Worm (Caenorhabditis elegans) whole organism, mixed stage, embryonic: Measurements from ENCODE around the gene D1086.10.

Experiments
- M03D4.4 ChIP-seq: sonication (generic microtip); optimal IDR thresholded peaks from 2 replicates; lab custom pipeline; 2017; ENCODE audit warnings: mild to moderate bottlenecking, missing genetic modification characterization, missing compliant biosample characterization
- bed-3 ChIP-seq: fragments of 200-800 bp; sonication (Bioruptor generic); optimal IDR thresholded peaks from 3 replicates; lab custom pipeline; 2018; ENCODE audit warnings: mild to moderate bottlenecking, missing genetic modification characterization, moderate library complexity, missing compliant biosample characterization
- blmp-1 ChIP-seq: fragments of 150-350 bp; optimal IDR thresholded peaks from 2 replicates; lab custom pipeline; 2014; ENCODE audit warnings: missing biosample characterization, missing genetic modification characterization
- ceh-39 ChIP-seq: fragments of 150-350 bp; optimal IDR thresholded peaks from 2 replicates; lab custom pipeline; 2014; ENCODE audit warnings: missing biosample characterization, missing genetic modification characterization
- ceh-43 ChIP-seq: fragments of 200-800 bp; sonication (Bioruptor generic); optimal IDR thresholded peaks from 2 replicates; lab custom pipeline; 2018; ENCODE audit warnings: mild to moderate bottlenecking, missing genetic modification characterization, moderate library complexity, missing compliant biosample characterization
- ceh-83 ChIP-seq: fragments of 200-800 bp; sonication (Bioruptor generic); optimal IDR thresholded peaks from 2 replicates; lab custom pipeline; 2018; ENCODE audit warnings: mild to moderate bottlenecking, missing genetic modification characterization, missing compliant biosample characterization
- ces-1 ChIP-seq: fragments of 150-350 bp; optimal IDR thresholded peaks from 2 replicates; lab custom pipeline; 2014; ENCODE audit warnings: missing biosample characterization, missing genetic modification reagents, missing genetic modification characterization
- cnd-1 ChIP-seq: fragments of 200-800 bp; sonication (Bioruptor generic); optimal IDR thresholded peaks from 2 replicates; lab custom pipeline; 2018; ENCODE audit warnings: mild to moderate bottlenecking, missing genetic modification characterization, missing compliant biosample characterization
- drap-1 ChIP-seq: fragments of 200-800 bp; sonication (Bioruptor generic); optimal IDR thresholded peaks from 3 replicates; lab custom pipeline; 2018; ENCODE audit warnings: mild to moderate bottlenecking, missing genetic modification characterization, missing compliant biosample characterization
- elt-1 ChIP-seq: sonication (generic microtip); optimal IDR thresholded peaks from 2 replicates; lab custom pipeline; 2017; ENCODE audit warnings: missing genetic modification characterization, mild to moderate bottlenecking, missing compliant biosample characterization, antibody characterized with exemption, moderate library complexity, borderline replicate concordance; ENCODE audit not compliant: insufficient read depth
- elt-3 ChIP-seq: fragments of 150-350 bp; optimal IDR thresholded peaks from 2 replicates; lab custom pipeline; 2014; ENCODE audit warnings: missing biosample characterization, missing genetic modification characterization
- flh-1 ChIP-seq: fragments of 200-800 bp; sonication (Bioruptor generic); optimal IDR thresholded peaks from 2 replicates; lab custom pipeline; 2018; ENCODE audit warnings: mild to moderate bottlenecking, missing genetic modification characterization, moderate library complexity, missing compliant biosample characterization
- ham-2 ChIP-seq: fragments of 200-800 bp; sonication (Bioruptor generic); optimal IDR thresholded peaks from 2 replicates; lab custom pipeline; 2018; ENCODE audit warnings: mild to moderate bottlenecking, missing genetic modification characterization, missing compliant biosample characterization
- hlh-1 ChIP-seq: fragments of 150-350 bp; optimal IDR thresholded peaks from 2 replicates; lab custom pipeline; 2014; ENCODE audit warnings: missing biosample characterization, missing genetic modification reagents, missing genetic modification characterization
- lin-13 ChIP-seq: fragments of 150-350 bp; optimal IDR thresholded peaks from 2 replicates; lab custom pipeline; 2014; ENCODE audit warnings: missing biosample characterization, missing genetic modification characterization
- lin-32 ChIP-seq: fragments of 200-800 bp; sonication (Bioruptor generic); optimal IDR thresholded peaks from 2 replicates; lab custom pipeline; 2018; ENCODE audit warnings: mild to moderate bottlenecking, missing genetic modification characterization, missing compliant biosample characterization
- lsy-2 ChIP-seq: fragments of 150-350 bp; optimal IDR thresholded peaks from 2 replicates; lab custom pipeline; 2014; ENCODE audit warnings: missing biosample characterization, missing genetic modification characterization
- mab-5 ChIP-seq: fragments of 150-350 bp; optimal IDR thresholded peaks from 2 replicates; lab custom pipeline; 2014; ENCODE audit warnings: missing biosample characterization, missing genetic modification characterization
- mls-2 ChIP-seq: sonication (generic microtip); optimal IDR thresholded peaks from 2 replicates; lab custom pipeline; 2016; ENCODE audit warnings: mild to moderate bottlenecking, missing genetic modification characterization, moderate library complexity, missing compliant biosample characterization
- nhr-12 ChIP-seq: fragments of 150-350 bp; optimal IDR thresholded peaks from 2 replicates; lab custom pipeline; 2014; ENCODE audit warnings: missing biosample characterization, missing genetic modification characterization
- nhr-2 ChIP-seq: fragments of 150-350 bp; optimal IDR thresholded peaks from 2 replicates; lab custom pipeline; 2014; ENCODE audit warnings: missing biosample characterization, missing genetic modification characterization
- nhr-237 ChIP-seq: fragments of 150-350 bp; optimal IDR thresholded peaks from 2 replicates; lab custom pipeline; 2014; ENCODE audit warnings: missing biosample characterization, missing genetic modification characterization
- nhr-28 ChIP-seq: fragments of 150-350 bp; optimal IDR thresholded peaks from 2 replicates; lab custom pipeline; 2014; ENCODE audit warnings: missing biosample characterization, missing genetic modification characterization
- sem-2 ChIP-seq: fragments of 200-800 bp; sonication (Bioruptor generic); optimal IDR thresholded peaks from 2 replicates; lab custom pipeline; 2018; ENCODE audit warnings: mild to moderate bottlenecking, missing genetic modification characterization, missing compliant biosample characterization
- snpc-4 ChIP-seq: fragments of 150-350 bp; optimal IDR thresholded peaks from 2 replicates; lab custom pipeline; 2014; ENCODE audit warnings: missing biosample characterization, missing genetic modification characterization
- sptf-1 ChIP-seq: sonication (generic microtip); optimal IDR thresholded peaks from 2 replicates; lab custom pipeline; 2017; ENCODE audit warnings: mild to moderate bottlenecking, missing genetic modification characterization, moderate library complexity, missing compliant biosample characterization
- tbx-8 ChIP-seq: fragments of 200-800 bp; sonication (Bioruptor generic); optimal IDR thresholded peaks from 2 replicates; lab custom pipeline; 2018; ENCODE audit warnings: mild to moderate bottlenecking, missing genetic modification characterization, moderate library complexity, missing compliant biosample characterization
- unc-120 ChIP-seq: sonication (generic microtip); optimal IDR thresholded peaks from 2 replicates; lab custom pipeline; 2017; ENCODE audit warnings: missing genetic modification characterization, missing compliant biosample characterization; ENCODE audit not compliant: poor library complexity, severe bottlenecking
- unc-62 ChIP-seq: fragments of 150-350 bp; optimal IDR thresholded peaks from 2 replicates; lab custom pipeline; 2014; ENCODE audit warnings: missing biosample characterization, missing genetic modification reagents, missing genetic modification characterization
- zip-8 ChIP-seq: fragments of 150-350 bp; optimal IDR thresholded peaks from 2 replicates; lab custom pipeline; 2014; ENCODE audit warnings: missing biosample characterization, missing genetic modification characterization

The D1086.10 gene

ce11 chrV:14057540-14057939 is 25.0 kb upstream of the D1086.10 start, which contains the start of gene F58D12.3:
F58D12.3 (plus strand) TSS chrV:14057840.
- TF ChIP-seq elt-3 (tag; lab: Kevin White, UChicago) (no peak), sptf-1 (tag; lab: Kevin White, UChicago) (no peak), nhr-28 (tag; lab: Kevin White, UChicago) (no peak), lin-32 (GFP tag; lab: Kevin White, UChicago) (no peak), ceh-83 (GFP tag; lab: Kevin White, UChicago) (no peak), nhr-237 (tag; lab: Kevin White, UChicago) (no peak), lsy-2 (tag; lab: Kevin White, UChicago) (no peak)

- no peak for TF ChIP-seq mab-5
- TF ChIP-seq zip-8 (tag; lab: Kevin White, UChicago) = no peak
- no peak for TF ChIP-seq blmp-1 (tag; lab: Kevin White, UChicago)
- no peak for TF ChIP-seq unc-62 (GFP tag; lab: Kevin White, UChicago)
- TF ChIP-seq lin-32 (GFP tag; lab: Kevin White, UChicago) = no peak
- no peak for TF ChIP-seq M03D4.4 (tag; lab: Kevin White, UChicago)
- no peak for TF ChIP-seq lsy-2 (tag; lab: Kevin White, UChicago)
- TF ChIP-seq ces-1 (GFP tag; lab: Kevin White, UChicago) = no peak
Observed at ce11 chrV:14063980-14064379, 18.6 kb upstream of the D1086.10 start.

DNA sequence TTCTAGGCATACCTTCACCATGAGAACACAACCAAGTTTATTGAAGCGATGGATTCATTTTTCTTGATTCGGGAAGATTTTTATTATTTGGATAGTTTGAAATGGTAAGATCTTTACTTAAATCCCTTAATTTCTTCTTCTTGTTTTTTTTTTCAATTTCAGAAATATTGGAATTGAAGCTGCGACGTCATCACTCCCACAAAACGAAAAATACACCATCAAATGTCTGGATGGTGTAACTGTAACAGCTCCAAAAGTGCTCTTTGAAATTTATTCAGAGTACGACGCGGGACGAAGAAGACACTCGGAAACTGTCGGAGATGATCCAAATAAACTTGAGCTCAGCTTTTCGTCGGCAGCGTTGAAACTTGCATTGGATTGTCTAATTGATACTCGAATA is 18.1 kb upstream of the D1086.10 start, which contains the start of gene D1086.21:
D1086.21 (plus strand) TSS at position 301 of the 400 bp plus-strand sequence.
- TF ChIP-seq bed-3 (GFP tag; lab: Kevin White, UChicago) = no peak
- no peak for TF ChIP-seq nhr-237 (tag; lab: Kevin White, UChicago)
- no peak for TF ChIP-seq ceh-43
- TF ChIP-seq blmp-1 (tag; lab: Kevin White, UChicago) = no peak
- TF ChIP-seq hlh-1 = no peak
- no peak for TF ChIP-seq lin-32 (GFP tag; lab: Kevin White, UChicago)
- no peak for TF ChIP-seq ceh-83 (GFP tag; lab: Kevin White, UChicago)
- TF ChIP-seq flh-1 (GFP tag; lab: Kevin White, UChicago) = no peak
- TF ChIP-seq mls-2 = no peak
- TF ChIP-seq snpc-4 (tag; lab: Kevin White, UChicago) = no peak
- TF ChIP-seq ces-1 (GFP tag; lab: Kevin White, UChicago) = no peak
- TF ChIP-seq nhr-12 (tag; lab: Kevin White, UChicago) = no peak
- no peak for TF ChIP-seq elt-3 (tag; lab: Kevin White, UChicago)
- TF ChIP-seq sptf-1 (tag; lab: Kevin White, UChicago) = no peak
- no peak for TF ChIP-seq tbx-8 (GFP tag; lab: Kevin White, UChicago)

ce11 chrV:14067816-14068296 is 14.7 kb upstream of the D1086.10 start, which contains the start of gene D1086.17:
D1086.17 (plus strand) TSS chrV:14067866.
- TF ChIP-seq zip-8 (tag; lab: Kevin White, UChicago) = no peak
- no peak for TF ChIP-seq nhr-2 (tag; lab: Kevin White, UChicago)
- no peak for TF ChIP-seq drap-1
- no peak for TF ChIP-seq lin-32 (GFP tag; lab: Kevin White, UChicago)
- TF ChIP-seq sptf-1 (tag; lab: Kevin White, UChicago) = no peak
- no peak for TF ChIP-seq elt-3 (tag; lab: Kevin White, UChicago)
- no peak for TF ChIP-seq unc-120
- TF ChIP-seq nhr-28 (tag; lab: Kevin White, UChicago) = no peak
- no peak for TF ChIP-seq sem-2 (GFP tag; lab: Kevin White, UChicago)
- no peak for TF ChIP-seq elt-1 (tag; lab: Kevin White, UChicago)
- no peak for TF ChIP-seq mls-2

ce11 chrV:14069899-14070298 is 12.7 kb upstream of the D1086.10 start:
- TF ChIP-seq hlh-1 (no peak), lin-13 (tag; lab: Kevin White, UChicago) (no peak), cnd-1 (tag; lab: Kevin White, UChicago) (no peak), mab-5 (no peak), elt-3 (tag; lab: Kevin White, UChicago) (no peak), ham-2 (GFP tag; lab: Kevin White, UChicago) (no peak), zip-8 (tag; lab: Kevin White, UChicago) (no peak), ceh-39 (tag; lab: Kevin White, UChicago) (no peak)
